Worm (Caenorhabditis elegans) whole organism, late embryonic: ENCODE data around the gene prp-6.

Experiments used
- C38D4.7 ChIP-seq: fragments of 200-800 bp; sonication (Bioruptor generic); optimal IDR thresholded peaks from 2 replicates; lab custom pipeline; 2018; ENCODE audit warnings: mild to moderate bottlenecking, missing genetic modification characterization, moderate library complexity, missing compliant biosample characterization
- K02D7.2 ChIP-seq: sonication (generic microtip); optimal IDR thresholded peaks from 2 replicates; lab custom pipeline; 2017; ENCODE audit warnings: mild to moderate bottlenecking, missing genetic modification characterization, missing compliant biosample characterization
- T23F11.4 ChIP-seq: fragments of 200-800 bp; sonication (Bioruptor generic); optimal IDR thresholded peaks from 2 replicates; lab custom pipeline; 2018; ENCODE audit warnings: mild to moderate bottlenecking, missing genetic modification characterization, missing compliant biosample characterization
- ama-1 ChIP-seq: fragments of 150-350 bp; optimal IDR thresholded peaks from 2 replicates; lab custom pipeline; 2014
- ceh-19 ChIP-seq: fragments of 200-800 bp; sonication (Bioruptor generic); optimal IDR thresholded peaks from 2 replicates; lab custom pipeline; 2018; ENCODE audit warnings: mild to moderate bottlenecking, missing genetic modification characterization, missing compliant biosample characterization
- ceh-34 ChIP-seq: sonication (generic microtip); optimal IDR thresholded peaks from 2 replicates; lab custom pipeline; 2016; ENCODE audit warnings: mild to moderate bottlenecking, missing genetic modification characterization, missing compliant biosample characterization
- ceh-45 ChIP-seq: fragments of 200-800 bp; sonication (Bioruptor generic); IDR thresholded peaks from 2 replicates; pipeline ENCODE4 v1.3.6; 2022; ENCODE audit warnings: missing genetic modification reagents, missing genetic modification characterization, missing compliant biosample characterization
- ceh-6 ChIP-seq: fragments of 200-800 bp; sonication (Bioruptor generic); optimal IDR thresholded peaks from 2 replicates; lab custom pipeline; 2018; ENCODE audit warnings: mild to moderate bottlenecking, missing genetic modification characterization, missing compliant biosample characterization
- elt-4 ChIP-seq: sonication (generic microtip); optimal IDR thresholded peaks from 2 replicates; lab custom pipeline; 2016; ENCODE audit warnings: missing genetic modification characterization, missing compliant biosample characterization
- eyg-1 ChIP-seq: sonication (generic microtip); optimal IDR thresholded peaks from 2 replicates; lab custom pipeline; 2016; ENCODE audit warnings: missing genotype, missing genetic modification characterization, missing compliant biosample characterization
- fkh-10 ChIP-seq: fragments of 150-350 bp; optimal IDR thresholded peaks from 2 replicates; lab custom pipeline; 2014; ENCODE audit warnings: missing biosample characterization, missing genetic modification reagents, missing genetic modification characterization
- gmeb-2 ChIP-seq: sonication (generic microtip); optimal IDR thresholded peaks from 2 replicates; lab custom pipeline; 2016; ENCODE audit warnings: missing genetic modification characterization, inconsistent platforms, missing compliant biosample characterization
- hlh-6 ChIP-seq: sonication (generic microtip); optimal IDR thresholded peaks from 2 replicates; lab custom pipeline; 2016; ENCODE audit warnings: missing genotype, missing genetic modification characterization, missing compliant biosample characterization
- nfya-1 ChIP-seq: sonication (generic microtip); optimal IDR thresholded peaks from 2 replicates; lab custom pipeline; 2017; ENCODE audit warnings: missing genetic modification characterization, mild to moderate bottlenecking, missing compliant biosample characterization, antibody characterized with exemption, moderate library complexity
- pha-2 ChIP-seq: sonication (generic microtip); optimal IDR thresholded peaks from 2 replicates; lab custom pipeline; 2017; ENCODE audit warnings: mild to moderate bottlenecking, missing genetic modification characterization, missing compliant biosample characterization
- sdc-2 ChIP-seq: sonication (generic microtip); optimal IDR thresholded peaks from 2 replicates; lab custom pipeline; 2016; ENCODE audit warnings: missing genotype, missing genetic modification characterization, missing compliant biosample characterization
- sox-4 ChIP-seq: sonication (generic microtip); optimal IDR thresholded peaks from 2 replicates; lab custom pipeline; 2017; ENCODE audit warnings: mild to moderate bottlenecking, missing genetic modification characterization, inconsistent platforms, missing compliant biosample characterization
- syd-9 ChIP-seq: sonication (generic microtip); optimal IDR thresholded peaks from 2 replicates; lab custom pipeline; 2016; ENCODE audit warnings: mild to moderate bottlenecking, missing genetic modification characterization, moderate library complexity, missing compliant biosample characterization
- tbx-2 ChIP-seq: sonication (generic microtip); optimal IDR thresholded peaks from 2 replicates; lab custom pipeline; 2016; ENCODE audit warnings: missing genetic modification characterization, missing compliant biosample characterization
- tbx-7 ChIP-seq: sonication (generic microtip); optimal IDR thresholded peaks from 2 replicates; lab custom pipeline; 2016; ENCODE audit warnings: missing genotype, missing genetic modification characterization, missing compliant biosample characterization
- unc-42 ChIP-seq: sonication (generic microtip); optimal IDR thresholded peaks from 2 replicates; lab custom pipeline; 2016; ENCODE audit warnings: missing genotype, missing genetic modification characterization, missing compliant biosample characterization
- unc-55 ChIP-seq: sonication (generic microtip); optimal IDR thresholded peaks from 2 replicates; lab custom pipeline; 2017; ENCODE audit warnings: missing biosample characterization, missing genetic modification reagents, missing genetic modification characterization

The prp-6 gene

DNA sequence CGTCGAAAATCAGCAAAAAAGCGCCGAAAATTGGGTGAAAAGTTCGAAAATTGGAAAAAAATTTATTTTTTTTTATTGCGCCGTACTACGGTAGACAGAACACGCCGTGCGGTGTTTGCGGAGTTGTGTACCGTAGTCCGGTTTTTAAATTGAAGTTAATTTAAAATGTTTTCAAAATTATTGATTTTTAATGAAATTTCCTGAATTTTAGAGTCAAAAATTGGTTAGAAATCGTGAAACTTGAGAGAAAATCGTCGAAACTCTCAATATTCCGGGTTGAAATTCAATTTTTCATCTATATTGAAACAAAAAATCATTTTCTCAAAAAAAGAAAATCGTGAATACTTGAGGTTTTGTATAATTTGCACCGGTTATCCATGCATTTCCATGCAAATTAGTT lies 59.6 kb downstream of the prp-6 start, which contains the start of gene nova-1:
TSS of gene nova-1 (minus strand) at position 101 of the 400 bp plus-strand sequence.
- TF ChIP-seq C38D4.7 (GFP tag; lab: Kevin White, UChicago): no peak

DNA sequence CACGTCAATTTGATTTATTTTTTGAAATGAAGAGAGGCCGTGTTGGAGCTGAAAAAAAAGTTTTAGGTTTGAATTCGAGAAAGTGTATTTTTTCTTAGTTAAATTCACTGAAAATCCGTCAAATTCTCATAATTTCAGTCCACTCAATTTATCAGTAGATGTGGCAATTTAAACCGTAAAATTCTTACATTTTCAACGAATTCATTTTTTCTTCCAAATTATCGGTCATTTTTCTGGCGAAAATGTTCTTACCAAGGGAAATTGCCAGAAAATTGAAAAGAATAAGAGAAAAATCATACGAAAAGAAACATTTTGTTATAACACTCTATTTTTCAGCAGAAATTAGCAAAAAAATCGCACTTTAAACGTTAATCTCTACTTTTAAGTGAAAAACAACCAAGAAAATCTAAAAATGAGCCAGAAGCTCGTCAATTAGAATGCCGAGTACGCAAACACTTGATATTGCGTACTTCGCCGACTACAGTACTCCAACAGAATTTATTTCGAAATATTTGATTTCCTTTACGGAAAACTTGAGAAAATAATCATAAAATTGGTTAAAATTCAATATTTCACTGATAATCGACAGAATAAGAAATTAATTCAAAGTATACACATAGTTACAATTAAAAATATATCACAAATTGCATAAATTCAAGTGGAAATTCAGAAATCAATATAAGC lies 63.0 kb downstream of the prp-6 start, which contains the start of gene fbxa-106:
TSS of gene fbxa-106 (minus strand) at position 51 of the 684 bp plus-strand sequence.
- TF ChIP-seq hlh-6 (tag; lab: Kevin White, UChicago) (no peak), ceh-34 (no peak), K02D7.2 (tag; lab: Kevin White, UChicago) (no peak)

DNA sequence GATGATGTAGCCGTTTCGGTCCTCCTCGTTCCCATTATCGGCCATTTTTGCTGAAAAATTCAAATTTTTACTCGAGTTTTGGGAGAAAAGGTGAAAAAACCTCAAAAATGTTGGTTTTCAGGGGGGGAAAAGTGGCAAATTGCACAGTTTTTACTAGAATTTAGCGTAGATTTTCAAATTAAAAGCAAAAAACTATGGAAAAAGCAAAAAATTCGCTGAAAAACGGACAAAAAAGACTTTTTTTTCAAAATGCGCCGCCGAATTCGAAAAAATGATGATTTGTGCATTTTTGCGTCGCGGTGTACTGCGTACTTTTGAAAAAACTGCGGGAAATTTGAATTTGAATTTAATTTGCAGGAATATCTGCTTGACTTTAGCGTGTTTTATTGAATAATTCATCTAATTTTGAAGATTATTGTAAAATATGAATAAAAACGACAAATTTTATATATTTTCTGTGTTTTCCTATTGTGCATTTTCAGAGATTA lies 63.9 kb downstream of the prp-6 start, which contains the start of gene Y59A8B.12:
TSS of gene Y59A8B.12 (minus strand) at position 51 of the 488 bp plus-strand sequence.
- no peak for TF ChIP-seq unc-42
- TF ChIP-seq fkh-10 (GFP tag; lab: Kevin White, UChicago): no peak
- TF ChIP-seq eyg-1 (tag; lab: Kevin White, UChicago): no peak
- TF ChIP-seq pha-2 (tag; lab: Kevin White, UChicago): no peak
- TF ChIP-seq, all 69 proteins: peak for 0

DNA sequence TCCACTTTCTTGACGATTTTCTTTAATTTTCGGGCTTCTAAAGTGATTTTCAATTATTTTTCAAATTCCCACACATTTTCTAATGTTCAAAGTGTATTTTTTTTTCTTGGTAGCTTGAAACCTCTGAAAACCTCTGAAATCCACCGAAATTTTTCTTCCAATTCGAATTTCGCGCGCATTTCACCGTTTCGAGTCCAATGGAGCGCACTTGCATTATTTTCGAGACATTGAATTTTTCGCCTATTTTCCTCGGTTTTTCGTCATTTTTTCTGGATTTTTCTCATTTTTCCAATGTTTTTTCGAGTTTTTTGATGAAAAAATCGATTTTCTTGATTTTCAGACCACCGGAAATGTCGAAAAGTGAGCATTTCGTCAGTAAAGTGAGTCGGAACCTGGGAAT lies 64.5 kb downstream of the prp-6 start, which contains the start of gene slr-2:
TSS of gene slr-2 (plus strand) at position 341 of the 400 bp plus-strand sequence.
- TF ChIP-seq tbx-2 (tag; lab: Kevin White, UChicago): no peak
- TF ChIP-seq nfya-1: peak; percentile 41
- TF ChIP-seq ceh-19 (GFP tag; lab: Kevin White, UChicago): no peak

DNA sequence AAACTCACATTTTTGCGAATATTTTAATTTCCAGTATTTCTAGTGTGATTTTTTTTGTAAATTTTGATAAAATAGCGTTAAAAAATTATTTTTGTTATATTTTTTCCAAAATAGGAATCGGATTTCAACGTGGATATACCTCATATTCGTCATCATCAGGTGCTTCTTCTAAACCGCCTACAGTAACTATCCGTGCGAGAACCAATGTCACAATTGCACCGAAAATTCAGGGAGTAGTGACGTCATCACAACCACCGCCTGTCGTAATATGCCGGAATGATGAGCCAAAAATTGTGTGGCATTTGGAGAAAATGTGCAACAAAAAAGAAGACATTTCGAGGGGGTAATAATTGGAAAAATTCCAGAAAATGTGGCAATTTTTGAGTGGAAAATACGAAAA lies 68.9 kb downstream of the prp-6 start:
- TF ChIP-seq unc-55 (no peak), ama-1 (no peak), sox-4 (no peak), ceh-6 (GFP tag; lab: Kevin White, UChicago) (no peak), pha-2 (tag; lab: Kevin White, UChicago) (no peak), C38D4.7 (GFP tag; lab: Kevin White, UChicago) (no peak), gmeb-2 (tag; lab: Kevin White, UChicago) (no peak), ceh-45 (no peak), hlh-6 (tag; lab: Kevin White, UChicago) (no peak), syd-9 (tag; lab: Kevin White, UChicago) (no peak), tbx-7 (tag; lab: Kevin White, UChicago) (no peak), sdc-2 (no peak), elt-4 (tag; lab: Kevin White, UChicago) (no peak), T23F11.4 (GFP tag; lab: Kevin White, UChicago) (no peak), ceh-34 (no peak), unc-42 (no peak)
- TF ChIP-seq, all 69 proteins: peak for 0
